Fruit fly (Drosophila melanogaster) whole organism, embryonic: ENCODE measurements around the gene ND-30.

Experiments used
- B-H1 ChIP-seq: fragments of 200-800 bp; sonication (Bioruptor generic); IDR thresholded peaks from 3 replicates; pipeline ENCODE4 v1.3.6; 2022; ENCODE audit warnings: missing biosample characterization, missing genetic modification characterization
- Bdp1 ChIP-seq: fragments of 200-800 bp; sonication (Bioruptor generic); optimal IDR thresholded peaks from 3 replicates; lab custom pipeline; 2016; ENCODE audit warnings: missing biosample characterization, missing genetic modification characterization
- CG10431 ChIP-seq: fragments of 200-800 bp; sonication (Bioruptor generic); optimal IDR thresholded peaks from 3 replicates; lab custom pipeline; 2018; ENCODE audit warnings: missing biosample characterization, mild to moderate bottlenecking, missing genetic modification characterization
- CG10543 ChIP-seq: fragments of 200-800 bp; sonication (Bioruptor generic); optimal IDR thresholded peaks from 3 replicates; lab custom pipeline; 2017; ENCODE audit warnings: missing biosample characterization, mild to moderate bottlenecking, missing genetic modification characterization, moderate library complexity
- CG11560 ChIP-seq: fragments of 200-800 bp; sonication (Bioruptor generic); IDR thresholded peaks from 3 replicates; pipeline ENCODE4 v1.3.6; 2022; ENCODE audit warnings: missing biosample characterization, missing genetic modification characterization
- CG11696 ChIP-seq: fragments of 200-800 bp; sonication (Bioruptor generic); IDR thresholded peaks from 2 replicates; pipeline ENCODE4 v1.3.6; 2022; ENCODE audit warnings: missing biosample characterization, missing genetic modification characterization
- CG12104 ChIP-seq: fragments of 200-800 bp; sonication (Bioruptor generic); optimal IDR thresholded peaks from 3 replicates; lab custom pipeline; 2016; ENCODE audit warnings: missing biosample characterization, missing genetic modification characterization
- CG13123 ChIP-seq: fragments of 200-800 bp; sonication (Bioruptor generic); optimal IDR thresholded peaks from 2 replicates; lab custom pipeline; 2016; ENCODE audit warnings: missing biosample characterization, missing genetic modification characterization
- CG13424 ChIP-seq: fragments of 200-800 bp; sonication (Bioruptor generic); optimal IDR thresholded peaks from 2 replicates; lab custom pipeline; 2019; ENCODE audit warnings: missing biosample characterization, mild to moderate bottlenecking, missing genetic modification characterization, moderate library complexity
- CG14667 ChIP-seq: fragments of 200-800 bp; sonication (Bioruptor generic); IDR thresholded peaks from 2 replicates; pipeline ENCODE4 v1.3.6; 2022; ENCODE audit warnings: missing biosample characterization, missing genetic modification characterization
- CG15514 ChIP-seq: fragments of 200-800 bp; sonication (Bioruptor generic); optimal IDR thresholded peaks from 3 replicates; lab custom pipeline; 2017; ENCODE audit warnings: missing biosample characterization, missing genetic modification characterization, mild to moderate bottlenecking, moderate library complexity, missing genetic modification reagents
- CG16779 ChIP-seq: fragments of 200-800 bp; sonication (Bioruptor generic); IDR thresholded peaks from 2 replicates; pipeline ENCODE4 v1.3.6; 2022; ENCODE audit warnings: missing biosample characterization, missing genetic modification characterization
- CG17361 ChIP-seq: fragments of 200-800 bp; sonication (Bioruptor generic); IDR thresholded peaks from 3 replicates; pipeline ENCODE4 v1.3.6; 2022; ENCODE audit warnings: missing biosample characterization, missing genetic modification characterization
- CG18262 ChIP-seq: fragments of 200-800 bp; optimal IDR thresholded peaks from 3 replicates; lab custom pipeline; 2019; ENCODE audit warnings: missing biosample characterization, mild to moderate bottlenecking, missing genetic modification characterization, moderate library complexity
- CG18476 ChIP-seq: fragments of 200-800 bp; sonication (Bioruptor generic); optimal IDR thresholded peaks from 2 replicates; lab custom pipeline; 2016; ENCODE audit warnings: missing biosample characterization, mild to moderate bottlenecking, missing genetic modification characterization
- CG30403 ChIP-seq: fragments of 200-800 bp; sonication (Bioruptor generic); optimal IDR thresholded peaks from 3 replicates; lab custom pipeline; 2016; ENCODE audit warnings: missing biosample characterization, missing genetic modification characterization
- CG3407 ChIP-seq: fragments of 200-800 bp; sonication (Bioruptor generic); optimal IDR thresholded peaks from 2 replicates; lab custom pipeline; 2018; ENCODE audit warnings: missing biosample characterization, mild to moderate bottlenecking, missing genetic modification characterization
- CG4404 ChIP-seq: fragments of 200-800 bp; sonication (Bioruptor generic); IDR thresholded peaks from 2 replicates; pipeline ENCODE4 v1.3.6; 2022; ENCODE audit warnings: missing biosample characterization, missing genetic modification characterization
- CG6654 ChIP-seq: fragments of 200-800 bp; sonication (Bioruptor generic); optimal IDR thresholded peaks from 2 replicates; lab custom pipeline; 2017; ENCODE audit warnings: missing biosample characterization, mild to moderate bottlenecking, missing genetic modification characterization
- CG7963 ChIP-seq: fragments of 200-800 bp; sonication (Bioruptor generic); IDR thresholded peaks from 3 replicates; pipeline ENCODE4 v1.3.6; 2022; ENCODE audit warnings: missing biosample characterization, missing genetic modification characterization; ENCODE audit not compliant: partially characterized antibody
- CG9797 ChIP-seq: fragments of 200-800 bp; sonication (Bioruptor generic); optimal IDR thresholded peaks from 3 replicates; lab custom pipeline; 2018; ENCODE audit warnings: missing biosample characterization, mild to moderate bottlenecking, missing genetic modification characterization
- Dll ChIP-seq: fragments of 200-800 bp; sonication (Bioruptor generic); IDR thresholded peaks from 4 replicates; pipeline ENCODE4 v1.3.6; 2022; ENCODE audit warnings: missing biosample characterization, missing genetic modification characterization; ENCODE audit not compliant: partially characterized antibody
- Ets97D ChIP-seq: fragments of 200-800 bp; sonication (Bioruptor generic); optimal IDR thresholded peaks from 3 replicates; lab custom pipeline; 2016; ENCODE audit warnings: missing biosample characterization, missing genetic modification characterization
- HLH4C ChIP-seq: fragments of 200-800 bp; sonication (Bioruptor generic); IDR thresholded peaks from 3 replicates; pipeline ENCODE4 v1.3.6; 2022; ENCODE audit warnings: missing biosample characterization, missing genetic modification characterization; ENCODE audit not compliant: partially characterized antibody
- Hmx ChIP-seq: fragments of 200-800 bp; sonication (Bioruptor generic); optimal IDR thresholded peaks from 2 replicates; lab custom pipeline; 2016; ENCODE audit warnings: missing biosample characterization, missing genetic modification characterization
- Hr78 ChIP-seq, 2 experiments: fragments of 200-800 bp in 1 of 2; fragments of >200 bp in 1 of 2; sonication (Bioruptor generic) in 1 of 2; optimal IDR thresholded peaks; 2 replicates each; lab custom pipeline; 2017 to 2019; ENCODE audit warnings: missing biosample characterization in 2 of 2, missing genetic modification characterization in 2 of 2, mild to moderate bottlenecking in 1 of 2, moderate library complexity in 1 of 2
- Mrtf ChIP-seq: fragments of 200-800 bp; sonication (Bioruptor generic); IDR thresholded peaks from 3 replicates; pipeline ENCODE4 v1.3.6; 2022; ENCODE audit warnings: missing biosample characterization, missing genetic modification characterization
- Neu2 ChIP-seq: fragments of 200-800 bp; sonication (Bioruptor generic); optimal IDR thresholded peaks from 3 replicates; lab custom pipeline; 2016; ENCODE audit warnings: missing biosample characterization, missing genetic modification characterization, borderline replicate concordance
- Nf-YC ChIP-seq: fragments of 200-800 bp; optimal IDR thresholded peaks from 3 replicates; lab custom pipeline; 2019; ENCODE audit warnings: missing biosample characterization, mild to moderate bottlenecking, missing genetic modification characterization, moderate library complexity
- Oaz ChIP-seq: fragments of 200-800 bp; sonication (Bioruptor generic); IDR thresholded peaks from 2 replicates; pipeline ENCODE4 v1.3.6; 2022; ENCODE audit warnings: missing biosample characterization, missing genetic modification characterization
- TFAM ChIP-seq: fragments of 200-800 bp; sonication (Bioruptor generic); optimal IDR thresholded peaks from 2 replicates; lab custom pipeline; 2017; ENCODE audit warnings: missing biosample characterization, missing genetic modification characterization, inconsistent platforms
- Usf ChIP-seq: fragments of 200-800 bp; sonication (Bioruptor generic); optimal IDR thresholded peaks from 2 replicates; lab custom pipeline; 2017; ENCODE audit warnings: missing genotype, missing biosample characterization, missing genetic modification characterization
- ara ChIP-seq: fragments of 200-800 bp; sonication (Bioruptor generic); IDR thresholded peaks from 2 replicates; pipeline ENCODE4 v1.3.6; 2022; ENCODE audit warnings: missing biosample characterization, missing genetic modification characterization
- corto ChIP-seq: fragments of 200-800 bp; sonication (Bioruptor generic); optimal IDR thresholded peaks from 2 replicates; lab custom pipeline; 2016; ENCODE audit warnings: missing biosample characterization, mild to moderate bottlenecking, missing genetic modification characterization, moderate library complexity
- fu2 ChIP-seq: fragments of 200-800 bp; sonication (Bioruptor generic); optimal IDR thresholded peaks from 2 replicates; lab custom pipeline; 2016; ENCODE audit warnings: missing biosample characterization, missing genetic modification characterization
- grn ChIP-seq: fragments of 200-800 bp; sonication (Bioruptor generic); optimal IDR thresholded peaks from 3 replicates; lab custom pipeline; 2017; ENCODE audit warnings: missing biosample characterization, missing genetic modification characterization
- gro ChIP-seq: fragments of 200-800 bp; sonication (Bioruptor generic); optimal IDR thresholded peaks from 2 replicates; lab custom pipeline; 2016; ENCODE audit warnings: missing biosample characterization, missing genetic modification characterization
- hkb ChIP-seq, 2 experiments: fragments of 200-800 bp in 1 of 2; fragments of >200 bp in 1 of 2; sonication (Bioruptor generic) in 1 of 2; IDR thresholded peaks in 1 of 2; optimal IDR thresholded peaks in 1 of 2; 2 replicates each; pipeline versions ENCODE4 v1.3.6 to Lab custom; 2017 to 2022; ENCODE audit warnings: missing biosample characterization in 1 of 2, missing genetic modification characterization in 1 of 2
- lbe ChIP-seq: fragments of 200-800 bp; sonication (Bioruptor generic); optimal IDR thresholded peaks from 2 replicates; lab custom pipeline; 2016; ENCODE audit warnings: missing biosample characterization, mild to moderate bottlenecking, missing genetic modification characterization
- nau ChIP-seq: fragments of 200-800 bp; sonication (Bioruptor generic); optimal IDR thresholded peaks from 3 replicates; lab custom pipeline; 2017; ENCODE audit warnings: missing biosample characterization, mild to moderate bottlenecking, missing genetic modification characterization, missing genetic modification reagents
- nerfin-2 ChIP-seq: fragments of 200-800 bp; sonication (Bioruptor generic); IDR thresholded peaks from 2 replicates; pipeline ENCODE4 v1.3.6; 2022; ENCODE audit warnings: missing biosample characterization, missing genetic modification characterization; ENCODE audit not compliant: partially characterized antibody
- nom ChIP-seq: fragments of 200-800 bp; sonication (Bioruptor generic); optimal IDR thresholded peaks from 2 replicates; lab custom pipeline; 2017; ENCODE audit warnings: missing biosample characterization, missing genetic modification characterization, mild to moderate bottlenecking, moderate library complexity, missing genetic modification reagents
- oc ChIP-seq: fragments of 200-800 bp; sonication (Bioruptor generic); optimal IDR thresholded peaks from 2 replicates; lab custom pipeline; 2018; ENCODE audit warnings: missing biosample characterization, mild to moderate bottlenecking, missing genetic modification characterization, moderate library complexity
- phol ChIP-seq: fragments of 200-800 bp; sonication (Bioruptor generic); optimal IDR thresholded peaks from 3 replicates; lab custom pipeline; 2018; ENCODE audit warnings: missing biosample characterization, mild to moderate bottlenecking, missing genetic modification characterization, moderate library complexity
- psq ChIP-seq: fragments of 200-800 bp; sonication (Bioruptor generic); optimal IDR thresholded peaks from 2 replicates; lab custom pipeline; 2017; ENCODE audit warnings: missing biosample characterization, missing genetic modification characterization
- shn ChIP-seq: fragments of 200-800 bp; sonication (Bioruptor generic); optimal IDR thresholded peaks from 3 replicates; lab custom pipeline; 2016; ENCODE audit warnings: missing biosample characterization, missing genetic modification characterization
- tgo ChIP-seq: fragments of 200-800 bp; sonication (Bioruptor generic); IDR thresholded peaks from 3 replicates; pipeline ENCODE4 v1.3.6; 2022; ENCODE audit warnings: missing biosample characterization, missing genetic modification characterization
- unc-4 ChIP-seq: fragments of 200-800 bp; sonication (Bioruptor generic); IDR thresholded peaks from 2 replicates; pipeline ENCODE4 v1.3.6; 2022; ENCODE audit warnings: missing biosample characterization, missing genetic modification characterization; ENCODE audit not compliant: partially characterized antibody
- wek ChIP-seq: fragments of 200-800 bp; sonication (Bioruptor generic); optimal IDR thresholded peaks from 3 replicates; lab custom pipeline; 2018; ENCODE audit warnings: missing biosample characterization, mild to moderate bottlenecking, missing genetic modification characterization, moderate library complexity
- yki ChIP-seq: fragments of >200 bp; optimal IDR thresholded peaks from 3 replicates; lab custom pipeline; 2018

The ND-30 gene

DNA sequence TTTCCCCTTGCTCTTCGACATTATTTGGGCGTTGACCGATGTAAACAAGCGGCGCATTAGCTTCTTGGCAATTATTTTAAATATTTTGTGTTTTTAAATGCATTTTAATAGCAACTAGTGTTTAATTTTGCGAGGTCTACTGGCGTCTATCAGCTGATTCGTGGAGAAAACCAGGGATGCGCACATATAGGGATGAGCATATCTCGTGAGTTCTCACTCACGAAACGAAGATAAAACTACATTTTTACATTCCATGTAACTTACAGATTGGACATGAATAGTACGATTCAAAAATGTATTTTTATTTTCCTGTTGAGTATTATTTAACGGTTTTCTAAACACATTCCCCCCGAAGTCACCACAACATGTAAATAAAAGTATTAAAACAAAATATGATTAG is 38.1 kb upstream of the ND-30 start, which contains the start of gene CG14966 (continued):
- TF ChIP-seq CG11696 (GFP tag; lab: Robert Waterston, UW) = no peak
- peak; percentile 16 for TF ChIP-seq Hmx
- TF ChIP-seq CG18476 (GFP tag; lab: Kevin White, UChicago) = no peak
- TF ChIP-seq fu2 (GFP tag; lab: Kevin White, UChicago) = peak; percentile 33
- no peak for TF ChIP-seq Bdp1 (GFP tag; lab: Kevin White, UChicago)
- no peak for TF ChIP-seq TFAM
- TF ChIP-seq tgo (GFP tag; lab: Robert Waterston, UW) = no peak
- no peak for TF ChIP-seq CG14667 (GFP tag; lab: Robert Waterston, UW)
- TF ChIP-seq Usf (GFP tag; lab: Kevin White, UChicago) = no peak
- TF ChIP-seq CG6654 = no peak
- no peak for TF ChIP-seq psq (GFP tag; lab: Kevin White, UChicago)
- no peak for TF ChIP-seq Oaz (GFP tag; lab: Robert Waterston, UW)
- TF ChIP-seq CG18262 (tag; lab: Kevin White, UChicago) = peak; percentile 7
- TF ChIP-seq CG7963 (GFP tag; lab: Robert Waterston, UW) = peak; percentile 76; the same call in 2 of the 3 replicates
- peak; percentile 31 for TF ChIP-seq CG13424 (tag; lab: Kevin White, UChicago)
- peak; percentile 35 for TF ChIP-seq phol (tag; lab: Kevin White, UChicago)
- peak; percentile 64 for TF ChIP-seq Nf-YC (tag; lab: Kevin White, UChicago)
- TF ChIP-seq CG10543 (GFP tag; lab: Kevin White, UChicago) = peak; percentile 13
- TF ChIP-seq nerfin-2 (GFP tag; lab: Robert Waterston, UW) = peak; percentile 66; the same call in 1 of the 2 replicates
- peak; percentile 35 for TF ChIP-seq CG9797
- peak; percentile 91 for TF ChIP-seq Dll (GFP tag; lab: Robert Waterston, UW)
- no peak for TF ChIP-seq CG16779 (GFP tag; lab: Robert Waterston, UW)
- TF ChIP-seq B-H1 (GFP tag; lab: Robert Waterston, UW) = no peak
- TF ChIP-seq oc (tag; lab: Kevin White, UChicago) = no peak
- TF ChIP-seq lbe (GFP tag; lab: Kevin White, UChicago) = peak; percentile 17
- peak; percentile 11 for TF ChIP-seq grn (GFP tag; lab: Kevin White, UChicago)
- peak; percentile 10 for TF ChIP-seq shn (GFP tag; lab: Kevin White, UChicago)
- TF ChIP-seq CG3407 (GFP tag; lab: Kevin White, UChicago) = no peak
- peak; percentile 58 for TF ChIP-seq gro (GFP tag; lab: Kevin White, UChicago)
- TF ChIP-seq HLH4C (GFP tag; lab: Robert Waterston, UW) = peak; percentile 76
- TF ChIP-seq CG30403 (GFP tag; lab: Kevin White, UChicago) = peak; percentile 13
- TF ChIP-seq Hr78 (GFP tag; optimal IDR thresholded peaks at IDR 0.05; lab: Kevin White, UChicago) = no peak
- TF ChIP-seq nau (GFP tag; lab: Kevin White, UChicago) = no peak
- no peak for TF ChIP-seq CG4404 (GFP tag; lab: Robert Waterston, UW)
- TF ChIP-seq Mrtf (GFP tag; lab: Robert Waterston, UW) = no peak
- peak; percentile 91 for TF ChIP-seq unc-4 (GFP tag; lab: Robert Waterston, UW)
- TF ChIP-seq CG15514 = peak; percentile 83
- TF ChIP-seq CG17361 (GFP tag; lab: Robert Waterston, UW) = 0 out of 3 replicates have a peak, but pooled peaks have one; percentile 24
- TF ChIP-seq CG12104 (GFP tag; lab: Kevin White, UChicago) = no peak
- no peak for TF ChIP-seq corto
- TF ChIP-seq ara (GFP tag; lab: Robert Waterston, UW) = no peak
- TF ChIP-seq nom = peak; percentile 33
- TF ChIP-seq wek (GFP tag; lab: Kevin White, UChicago) = no peak
- TF ChIP-seq Ets97D (GFP tag; lab: Kevin White, UChicago) = peak; percentile 67
- TF ChIP-seq Neu2 = no peak
- peak; percentile 89 for TF ChIP-seq CG10431 (GFP tag; lab: Kevin White, UChicago)
- 0 out of 3 replicates have a peak, but pooled peaks have one; percentile 42 for TF ChIP-seq CG11560
- no peak for TF ChIP-seq yki (lab: Kevin White, UChicago)
- no peak for TF ChIP-seq hkb (optimal IDR thresholded peaks at IDR 0.05; lab: Kevin White, UChicago)
- TF ChIP-seq hkb (GFP tag; IDR thresholded peaks at IDR 0.05; lab: Robert Waterston, UW) = no peak
- no peak for TF ChIP-seq CG13123 (GFP tag; lab: Kevin White, UChicago)
